Fruit fly (Drosophila melanogaster): ENCODE results near the gene CG4820.

- TF ChIP-seq usp (GFP tag; optimal IDR thresholded peaks at IDR 0.05), result no peak
- TF ChIP-seq psq (optimal IDR thresholded peaks at IDR 0.05), result no peak
Observed at dm6 chr3R:11221437-11222230, 5.3 kb downstream of the CG4820 start, which contains the start of the genes CG6693 and RpL3.

Measured in whole organism.